Worm (Caenorhabditis elegans): ENCODE results near the gene pfd-5.

Gene pfd-5

ce11 chrIII:7199467-7199866 lies 783 bp upstream of the pfd-5 start:
- TF ChIP-seq elt-3 (tag; optimal IDR thresholded peaks at IDR 0.05) = no peak
- peak; percentile 47 for TF ChIP-seq nhr-23 (tag; optimal IDR thresholded peaks at IDR 0.05)
- peak; percentile 32 for TF ChIP-seq nhr-43 (tag; optimal IDR thresholded peaks at IDR 0.05; ENCODE audit: poor library complexity, severe bottlenecking)
- no peak for TF ChIP-seq nhr-237 (tag; optimal IDR thresholded peaks at IDR 0.05)
- peak; percentile 5 for TF ChIP-seq nhr-25 (tag; optimal IDR thresholded peaks at IDR 0.05)

- TF ChIP-seq egl-27 (tag; optimal IDR thresholded peaks at IDR 0.05) (no peak), elt-1 (tag; optimal IDR thresholded peaks at IDR 0.05) (no peak), nhr-25 (tag; optimal IDR thresholded peaks at IDR 0.05) (no peak), ceh-16 (tag; optimal IDR thresholded peaks at IDR 0.05) (no peak), egl-5 (tag; optimal IDR thresholded peaks at IDR 0.05) (no peak), elt-3 (tag; optimal IDR thresholded peaks at IDR 0.05) (no peak), mdl-1 (tag; optimal IDR thresholded peaks at IDR 0.05) (no peak)
These were observed 711 bp downstream of the pfd-5 start, which contains the start of gene exos-9 for ce11 chrIII:7197973-7198372. exos-9 (minus strand) TSS chrIII:7198073.

ce11 chrIII:7195325-7195724 lies 3.4 kb downstream of the pfd-5 start, which contains the start of gene F37C12.18:
F37C12.18 (minus strand) TSS chrIII:7195425.
- TF ChIP-seq mml-1 (tag; optimal IDR thresholded peaks at IDR 0.05) (no peak), jun-1 (tag; optimal IDR thresholded peaks at IDR 0.05) (no peak), eor-1 (tag; optimal IDR thresholded peaks at IDR 0.05) (no peak), aly-2 (tag; optimal IDR thresholded peaks at IDR 0.05) (no peak), ceh-28 (tag; optimal IDR thresholded peaks at IDR 0.05) (no peak), mdl-1 (tag; optimal IDR thresholded peaks at IDR 0.05) (no peak), elt-3 (tag; optimal IDR thresholded peaks at IDR 0.05) (no peak), lin-15B (tag; optimal IDR thresholded peaks at IDR 0.05) (no peak), zag-1 (tag; optimal IDR thresholded peaks at IDR 0.05) (no peak), nhr-28 (tag; optimal IDR thresholded peaks at IDR 0.05) (no peak), nfya-1 (tag; optimal IDR thresholded peaks at IDR 0.05; ENCODE audit: insufficient read depth) (no peak), pqm-1 (tag; optimal IDR thresholded peaks at IDR 0.05) (no peak), lin-39 (tag; optimal IDR thresholded peaks at IDR 0.05) (no peak), fos-1 (tag; optimal IDR thresholded peaks at IDR 0.05) (no peak), egl-27 (tag; optimal IDR thresholded peaks at IDR 0.05) (no peak), R02D3.7 (tag; optimal IDR thresholded peaks at IDR 0.05) (no peak), nhr-23 (tag; optimal IDR thresholded peaks at IDR 0.05) (no peak), nhr-11 (tag; optimal IDR thresholded peaks at IDR 0.05) (no peak)

- TF ChIP-seq eor-1 (tag; optimal IDR thresholded peaks at IDR 0.05) (no peak), elt-3 (tag; optimal IDR thresholded peaks at IDR 0.05) (no peak), ceh-16 (tag; optimal IDR thresholded peaks at IDR 0.05) (no peak), mml-1 (tag; optimal IDR thresholded peaks at IDR 0.05) (no peak), tbx-2 (tag; optimal IDR thresholded peaks at IDR 0.05) (no peak), elt-2 (tag; optimal IDR thresholded peaks at IDR 0.05) (no peak), lin-39 (tag; optimal IDR thresholded peaks at IDR 0.05) (no peak), ceh-82 (tag; optimal IDR thresholded peaks at IDR 0.05) (no peak)
These were observed 5.6 kb downstream of the pfd-5 start, which contains the start of gene mec-14 for ce11 chrIII:7192942-7193665. mec-14 (minus strand) TSS chrIII:7192992.

ce11 chrIII:7189581-7190128 lies 9.0 kb downstream of the pfd-5 start, which contains the start of gene rps-21:
rps-21 (minus strand) TSS chrIII:7189631.
- TF ChIP-seq tbx-2 (tag; optimal IDR thresholded peaks at IDR 0.05) (peak; percentile 9), elt-1 (tag; optimal IDR thresholded peaks at IDR 0.05) (no peak), ceh-16 (tag; optimal IDR thresholded peaks at IDR 0.05) (no peak), ceh-82 (tag; optimal IDR thresholded peaks at IDR 0.05) (peak; percentile 26), elt-3 (tag; optimal IDR thresholded peaks at IDR 0.05) (no peak), nfya-1 (tag; optimal IDR thresholded peaks at IDR 0.05; ENCODE audit: insufficient read depth) (peak; percentile 90), nhr-76 (tag; optimal IDR thresholded peaks at IDR 0.05) (no peak), elt-2 (tag; optimal IDR thresholded peaks at IDR 0.05) (peak; percentile 62), ztf-4 (tag; optimal IDR thresholded peaks at IDR 0.05) (no peak), egl-27 (tag; optimal IDR thresholded peaks at IDR 0.05) (peak; percentile 65), pha-4 (tag; optimal IDR thresholded peaks at IDR 0.05) (peak; percentile 93), ceh-28 (tag; optimal IDR thresholded peaks at IDR 0.05) (no peak), mdl-1 (tag; optimal IDR thresholded peaks at IDR 0.05) (no peak), nhr-25 (tag; optimal IDR thresholded peaks at IDR 0.05) (peak; percentile 82), daf-12 (tag; optimal IDR thresholded peaks at IDR 0.05) (no peak), nhr-12 (tag; optimal IDR thresholded peaks at IDR 0.05) (no peak), fkh-10 (GFP tag; optimal IDR thresholded peaks at IDR 0.05) (peak; percentile 58), R02D3.7 (tag; optimal IDR thresholded peaks at IDR 0.05) (peak; percentile 96), lin-39 (tag; optimal IDR thresholded peaks at IDR 0.05) (peak; percentile 92), skn-1 (tag; optimal IDR thresholded peaks at IDR 0.05) (peak; percentile 54), nhr-237 (tag; optimal IDR thresholded peaks at IDR 0.05) (no peak), pqm-1 (tag; optimal IDR thresholded peaks at IDR 0.05) (peak; percentile 49), fkh-2 (tag; optimal IDR thresholded peaks at IDR 0.05) (no peak), jun-1 (tag; optimal IDR thresholded peaks at IDR 0.05) (peak; percentile 23), mml-1 (tag; optimal IDR thresholded peaks at IDR 0.05) (no peak), ceh-9 (tag; optimal IDR thresholded peaks at IDR 0.05) (no peak), nhr-43 (tag; optimal IDR thresholded peaks at IDR 0.05; ENCODE audit: poor library complexity, severe bottlenecking) (peak; percentile 48), lsy-12 (tag; optimal IDR thresholded peaks at IDR 0.05) (no peak), ama-1 (optimal IDR thresholded peaks at IDR 0.05) (peak; percentile 44), ZK546.5 (tag; optimal IDR thresholded peaks at IDR 0.05) (peak; percentile 24), egl-5 (tag; optimal IDR thresholded peaks at IDR 0.05) (peak; percentile 77), nhr-28 (tag; optimal IDR thresholded peaks at IDR 0.05) (no peak), zag-1 (tag; optimal IDR thresholded peaks at IDR 0.05) (no peak)

All from whole organism, L3 larva.